Worm (Caenorhabditis elegans): ENCODE measurements around the gene R07C12.1.

R07C12.1 gene

ce11 chrIV:4123083-4123482 is 29.2 kb upstream of the R07C12.1 start, which contains the start of gene mul-1:
TSS of gene mul-1 (minus strand) at chrIV:4123166.
- no peak for TF ChIP-seq mdl-1 (tag; optimal IDR thresholded peaks at IDR 0.05)
- no peak for TF ChIP-seq zag-1 (tag; optimal IDR thresholded peaks at IDR 0.05)
- peak in 1 of 2 experiments; percentile 8 for TF ChIP-seq unc-62 (GFP tag; optimal IDR thresholded peaks at IDR 0.05 in 1 of 2)
- TF ChIP-seq unc-62 (tag; optimal IDR thresholded peaks at IDR 0.05): no peak
- TF ChIP-seq dmd-6 (GFP tag; IDR thresholded peaks at IDR 0.05): peak; percentile 59
- no peak for TF ChIP-seq unc-130 (GFP tag; optimal IDR thresholded peaks at IDR 0.05)
- no peak for TF ChIP-seq fkh-10 (GFP tag; optimal IDR thresholded peaks at IDR 0.05)
- no peak for TF ChIP-seq daf-16 (GFP tag; optimal IDR thresholded peaks at IDR 0.05)
- peak; percentile 42 for TF ChIP-seq daf-16 (tag; optimal IDR thresholded peaks at IDR 0.05)

ce11 chrIV:4125657-4126056 is 26.6 kb upstream of the R07C12.1 start, which contains the start of gene F49F1.7:
TSS of gene F49F1.7 (minus strand) at chrIV:4125757.
- peak; percentile 30; the same call in 1 of the 2 replicates for TF ChIP-seq dmd-6 (GFP tag; IDR thresholded peaks at IDR 0.05)

ce11 chrIV:4135744-4136143 is 16.5 kb upstream of the R07C12.1 start, which contains the start of gene F49F1.17:
TSS of gene F49F1.17 (minus strand) at chrIV:4135844.
- TF ChIP-seq lir-3 (tag; optimal IDR thresholded peaks at IDR 0.05): no peak
- TF ChIP-seq ztf-11 (tag; optimal IDR thresholded peaks at IDR 0.05): no peak
- TF ChIP-seq ZK337.2 (GFP tag; IDR thresholded peaks at IDR 0.05): no peak
- TF ChIP-seq F37D6.2 (tag; optimal IDR thresholded peaks at IDR 0.05): no peak
- no peak for TF ChIP-seq madf-9 (GFP tag; conservative IDR thresholded peaks at IDR 0.05)
- no peak for TF ChIP-seq attf-4 (tag; optimal IDR thresholded peaks at IDR 0.05)
- no peak for TF ChIP-seq lin-39 (tag; optimal IDR thresholded peaks at IDR 0.05)
- no peak for TF ChIP-seq dmd-9 (GFP tag; IDR thresholded peaks at IDR 0.05)
- TF ChIP-seq nhr-42 (GFP tag; IDR thresholded peaks at IDR 0.05): no peak

ce11 chrIV:4137472-4137871 is 14.8 kb upstream of the R07C12.1 start, which contains the start of gene F49F1.9:
TSS of gene F49F1.9 (minus strand) at chrIV:4137572.
- TF ChIP-seq ztf-7 (tag; optimal IDR thresholded peaks at IDR 0.05) (no peak), D1046.2 (GFP tag; IDR thresholded peaks at IDR 0.05) (no peak)

DNA sequence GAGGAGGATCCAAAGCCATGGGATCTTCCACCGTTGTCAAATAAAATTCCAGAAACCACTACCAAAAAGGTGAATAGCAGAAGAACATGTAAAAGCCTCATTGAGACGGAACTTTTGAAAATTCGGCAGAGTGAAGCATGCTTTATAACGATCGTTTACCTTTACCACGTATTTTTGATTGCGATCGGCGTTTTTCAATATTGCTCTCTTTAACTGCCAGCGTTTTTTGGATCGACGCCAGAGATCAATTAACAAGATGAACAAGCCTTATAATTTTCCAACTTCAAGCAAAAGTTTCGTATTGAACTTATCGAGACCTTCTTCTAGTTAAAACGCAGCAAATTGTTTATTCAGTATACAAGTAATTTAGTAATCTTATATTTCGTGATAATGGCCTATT is 13.2 kb upstream of the R07C12.1 start, which contains the start of gene F49F1.10:
F49F1.10 (minus strand) TSS at position 101 of the 400 bp plus-strand sequence.
- TF ChIP-seq daf-19 (GFP tag; conservative IDR thresholded peaks at IDR 0.05) (no peak), unc-39 (tag; optimal IDR thresholded peaks at IDR 0.05) (no peak), nhr-77 (tag; optimal IDR thresholded peaks at IDR 0.05) (no peak), lim-7 (GFP tag; IDR thresholded peaks at IDR 0.05) (no peak), php-3 (GFP tag; IDR thresholded peaks at IDR 0.05) (no peak), nhr-111 (GFP tag; optimal IDR thresholded peaks at IDR 0.05) (no peak), lin-15B (tag; optimal IDR thresholded peaks at IDR 0.05) (no peak), attf-4 (tag; optimal IDR thresholded peaks at IDR 0.05) (no peak), nhr-48 (tag; optimal IDR thresholded peaks at IDR 0.05) (no peak), set-16 (GFP tag; IDR thresholded peaks at IDR 0.05) (no peak), F49E8.2 (tag; optimal IDR thresholded peaks at IDR 0.05; ENCODE audit: borderline replicate concordance) (no peak), mep-1 (tag; optimal IDR thresholded peaks at IDR 0.05) (no peak), mxl-3 (GFP tag; optimal IDR thresholded peaks at IDR 0.05) (no peak)

DNA sequence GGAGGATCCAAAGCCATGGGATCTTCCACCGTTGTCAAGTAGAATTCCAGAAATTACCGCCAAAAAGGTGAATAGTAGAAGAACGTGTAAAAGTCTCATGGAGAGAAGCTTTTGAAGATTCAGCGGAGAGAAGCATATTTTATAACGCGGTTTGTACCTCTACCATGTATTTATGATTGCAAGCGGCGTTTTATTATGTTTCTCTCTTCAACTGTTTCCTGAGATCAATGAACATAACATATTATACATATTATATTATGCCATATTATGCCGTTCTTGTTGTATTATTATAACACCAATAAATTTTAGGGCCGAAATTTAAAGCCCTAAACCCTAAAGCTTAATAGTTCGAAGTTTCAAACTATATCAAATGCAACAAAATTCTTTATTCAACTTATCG is 12.0 kb upstream of the R07C12.1 start, which contains the start of gene F49F1.18:
F49F1.18 (minus strand) TSS at position 101 of the 400 bp plus-strand sequence.
- no peak for TF ChIP-seq F44E2.7 (GFP tag; IDR thresholded peaks at IDR 0.05)
- no peak for TF ChIP-seq lsy-2 (tag; optimal IDR thresholded peaks at IDR 0.05)
- no peak for TF ChIP-seq nhr-77 (tag; optimal IDR thresholded peaks at IDR 0.05)
- TF ChIP-seq ZK546.5 (tag; optimal IDR thresholded peaks at IDR 0.05): no peak
- no peak for TF ChIP-seq ceh-82 (tag; optimal IDR thresholded peaks at IDR 0.05)
- TF ChIP-seq vab-7 (GFP tag; IDR thresholded peaks at IDR 0.05): no peak
- no peak for TF ChIP-seq nhr-25 (tag; optimal IDR thresholded peaks at IDR 0.05; ENCODE audit: borderline replicate concordance, insufficient read depth)
- no peak for TF ChIP-seq mxl-3 (GFP tag; optimal IDR thresholded peaks at IDR 0.05)

All from whole organism, L4 larva.